Worm (Caenorhabditis elegans) whole organism, L2 larva: ENCODE measurements around the gene C05E7.3.

ENCODE experiments used
- Y55F3AM.14 ChIP-seq: fragments of 200-800 bp; sonication (Bioruptor generic); optimal IDR thresholded peaks from 2 replicates; lab custom pipeline; 2018; ENCODE audit warnings: mild to moderate bottlenecking, missing genetic modification characterization, missing compliant biosample characterization
- fos-1 ChIP-seq: fragments of 150-350 bp; optimal IDR thresholded peaks from 2 replicates; lab custom pipeline; 2014; ENCODE audit warnings: missing biosample characterization, missing genetic modification characterization
- skn-1 ChIP-seq: sonication (generic microtip); optimal IDR thresholded peaks from 2 replicates; lab custom pipeline; 2017; ENCODE audit warnings: missing biosample characterization, missing genetic modification characterization
- unc-62 ChIP-seq: fragments of 150-350 bp; optimal IDR thresholded peaks from 2 replicates; lab custom pipeline; 2014; ENCODE audit warnings: missing biosample characterization, missing genetic modification reagents, missing genetic modification characterization

DNA sequence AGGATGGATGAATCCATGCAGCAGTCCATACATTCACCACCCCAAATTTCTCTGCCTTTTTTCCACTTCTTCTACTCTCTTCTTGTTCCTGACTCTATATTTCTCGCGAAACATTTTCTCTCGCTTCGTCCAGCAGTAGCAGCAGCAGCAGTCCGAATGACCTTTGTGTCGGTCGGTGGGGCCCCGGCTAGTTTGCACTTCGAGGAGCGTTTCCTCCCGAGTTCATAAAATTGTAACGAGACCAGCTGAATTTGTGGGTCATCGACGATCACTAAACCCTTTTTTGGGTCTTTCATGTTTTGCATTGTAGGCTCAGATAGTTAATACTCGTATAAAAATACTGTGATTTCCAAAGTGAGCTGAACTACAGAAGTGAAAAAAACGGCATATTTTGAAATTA lies 42.6 kb downstream of the C05E7.3 start:
- TF ChIP-seq unc-62 (GFP tag; lab: Kevin White, UChicago) (no peak), Y55F3AM.14 (GFP tag; lab: Kevin White, UChicago) (no peak), fos-1 (tag; lab: Kevin White, UChicago) (no peak), skn-1 (tag; lab: Kevin White, UChicago) (no peak)
